Fruit fly (Drosophila melanogaster): ENCODE results near the gene sba.

sba gene

dm6 chr3R:23886270-23887095 lies 36.3 kb downstream of the sba start (continued):
- TF ChIP-seq caup (GFP tag; optimal IDR thresholded peaks at IDR 0.05; ENCODE audit: severe bottlenecking) (peak; percentile 50), CG32532 (GFP tag; IDR thresholded peaks at IDR 0.05) (peak; percentile 73), B-H1 (GFP tag; IDR thresholded peaks at IDR 0.05) (peak; percentile 74), CG14050 (GFP tag; IDR thresholded peaks at IDR 0.05) (peak; percentile 60), danr (GFP tag; IDR thresholded peaks at IDR 0.05) (peak; percentile 55), zen (tag; optimal IDR thresholded peaks at IDR 0.05) (peak; percentile 95), CG33213 (GFP tag; optimal IDR thresholded peaks at IDR 0.05) (peak; percentile 46), jumu (GFP tag; optimal IDR thresholded peaks at IDR 0.05) (peak; percentile 56), Eip74EF (GFP tag; optimal IDR thresholded peaks at IDR 0.05) (peak in 1 of 2 experiments; percentile 81), luna (GFP tag; optimal IDR thresholded peaks at IDR 0.05) (no peak), Poxn (GFP tag; IDR thresholded peaks at IDR 0.05) (no peak), cad (GFP tag; optimal IDR thresholded peaks at IDR 0.05) (peak; percentile 42), peb (GFP tag; IDR thresholded peaks at IDR 0.05) (peak; percentile 87), dan (GFP tag; IDR thresholded peaks at IDR 0.05) (peak; percentile 57; the same call in 1 of the 2 replicates), pnt (GFP tag; optimal IDR thresholded peaks at IDR 0.05) (peak; percentile 73), gem (tag; optimal IDR thresholded peaks at IDR 0.05) (peak; percentile 93), seq (GFP tag; IDR thresholded peaks at IDR 0.05) (no peak; the same call in 1 of the 2 replicates), mirr (GFP tag; optimal IDR thresholded peaks at IDR 0.05) (no peak), Meics (GFP tag; optimal IDR thresholded peaks at IDR 0.05) (peak; percentile 72), CG6654 (GFP tag; optimal IDR thresholded peaks at IDR 0.05) (peak; percentile 22), CG1832 (GFP tag; optimal IDR thresholded peaks at IDR 0.05) (peak; percentile 65), Lpt (GFP tag; optimal IDR thresholded peaks at IDR 0.05) (peak; percentile 30), Ptx1 (GFP tag; IDR thresholded peaks at IDR 0.05) (peak; percentile 83), CG14014 (GFP tag; IDR thresholded peaks at IDR 0.05) (peak; percentile 77), jing (GFP tag; optimal IDR thresholded peaks at IDR 0.05) (peak; percentile 70), sens (GFP tag) (peak; percentile 99), onecut (GFP tag; IDR thresholded peaks at IDR 0.05) (peak; percentile 77), CG10274 (GFP tag; optimal IDR thresholded peaks at IDR 0.05) (peak; percentile 36), Dbx (GFP tag; IDR thresholded peaks at IDR 0.05) (0 out of 3 replicates have a peak, but pooled peaks have one; percentile 11), zen2 (GFP tag; IDR thresholded peaks at IDR 0.05; ENCODE audit: partially characterized antibody) (no peak), CG3163 (GFP tag; optimal IDR thresholded peaks at IDR 0.05) (peak; percentile 5), E2f1 (GFP tag; IDR thresholded peaks at IDR 0.05) (peak; percentile 82), corto (GFP tag; optimal IDR thresholded peaks at IDR 0.05) (peak; percentile 97), CG12659 (GFP tag; optimal IDR thresholded peaks at IDR 0.05) (peak; percentile 70), CoRest (tag; optimal IDR thresholded peaks at IDR 0.05) (peak; percentile 89), CG2889 (GFP tag; IDR thresholded peaks at IDR 0.05) (0 out of 3 replicates have a peak, but pooled peaks have one; percentile 20), pum (GFP tag; optimal IDR thresholded peaks at IDR 0.05) (peak; percentile 80), CG5245 (GFP tag; optimal IDR thresholded peaks at IDR 0.05) (peak; percentile 82), CG7928 (GFP tag; optimal IDR thresholded peaks at IDR 0.05) (no peak), Adf1 (GFP tag; IDR thresholded peaks at IDR 0.05) (no peak), CG15011 (GFP tag; optimal IDR thresholded peaks at IDR 0.05) (peak; percentile 69), nau (GFP tag; optimal IDR thresholded peaks at IDR 0.05) (peak; percentile 62), gt (GFP tag; IDR thresholded peaks at IDR 0.05) (peak; percentile 64; the same call in 1 of the 2 replicates), Sin3A (optimal IDR thresholded peaks at IDR 0.05) (no peak), CG13894 (tag; optimal IDR thresholded peaks at IDR 0.05) (no peak), chinmo (GFP tag; IDR thresholded peaks at IDR 0.05; ENCODE audit: partially characterized antibody) (no peak), CG6175 (GFP tag; IDR thresholded peaks at IDR 0.05) (no peak), CG34224 (GFP tag; IDR thresholded peaks at IDR 0.05; ENCODE audit: partially characterized antibody) (no peak), emc (GFP tag; optimal IDR thresholded peaks at IDR 0.05) (no peak), Chrac-16 (GFP tag; optimal IDR thresholded peaks at IDR 0.05) (peak; percentile 81)

Measured in whole organism, embryonic.